Worm (Caenorhabditis elegans) whole organism, young adult: Measurements from ENCODE around the gene col-145.

ENCODE experiments used
- F39B2.1 ChIP-seq: fragments of 200-800 bp; sonication (Bioruptor generic); IDR thresholded peaks from 2 replicates; pipeline ENCODE4 v1.3.6; 2022; ENCODE audit warnings: missing genetic modification reagents, missing genetic modification characterization, missing compliant biosample characterization
- F57C9.4 ChIP-seq: sonication (generic microtip); optimal IDR thresholded peaks from 2 replicates; lab custom pipeline; 2017; ENCODE audit warnings: mild to moderate bottlenecking, missing genetic modification characterization, missing compliant biosample characterization
- Y53F4B.3 ChIP-seq: fragments of 200-800 bp; sonication (Bioruptor generic); IDR thresholded peaks from 2 replicates; pipeline ENCODE4 v1.3.6; 2022; ENCODE audit warnings: missing genetic modification reagents, missing genetic modification characterization, missing compliant biosample characterization
- Y53G8AR.9 ChIP-seq: fragments of 200-800 bp; sonication (Bioruptor generic); conservative IDR thresholded peaks from 2 replicates; pipeline ENCODE4 v1.3.6; 2022; ENCODE audit warnings: missing genetic modification reagents, missing genetic modification characterization, missing compliant biosample characterization
- ceh-79 ChIP-seq: sonication (generic microtip); optimal IDR thresholded peaks from 2 replicates; lab custom pipeline; 2017; ENCODE audit warnings: mild to moderate bottlenecking, missing genetic modification characterization, missing compliant biosample characterization
- him-1 ChIP-seq: sonication (generic microtip); optimal IDR thresholded peaks from 2 replicates; lab custom pipeline; 2016; ENCODE audit warnings: missing genotype, missing genetic modification reagents, missing genetic modification characterization, missing compliant biosample characterization
- madf-10 ChIP-seq: sonication (generic microtip); optimal IDR thresholded peaks from 2 replicates; lab custom pipeline; 2016; ENCODE audit warnings: mild to moderate bottlenecking, missing genetic modification characterization, missing compliant biosample characterization
- nfya-1 ChIP-seq: sonication (generic microtip); optimal IDR thresholded peaks from 2 replicates; lab custom pipeline; 2017; ENCODE audit warnings: antibody characterized with exemption, missing compliant biosample characterization, missing genetic modification characterization, borderline replicate concordance; ENCODE audit not compliant: insufficient read depth
- unc-62 ChIP-seq: fragments of 150-350 bp; optimal IDR thresholded peaks from 2 replicates; lab custom pipeline; 2014; ENCODE audit warnings: missing biosample characterization, missing genetic modification reagents, missing genetic modification characterization

DNA sequence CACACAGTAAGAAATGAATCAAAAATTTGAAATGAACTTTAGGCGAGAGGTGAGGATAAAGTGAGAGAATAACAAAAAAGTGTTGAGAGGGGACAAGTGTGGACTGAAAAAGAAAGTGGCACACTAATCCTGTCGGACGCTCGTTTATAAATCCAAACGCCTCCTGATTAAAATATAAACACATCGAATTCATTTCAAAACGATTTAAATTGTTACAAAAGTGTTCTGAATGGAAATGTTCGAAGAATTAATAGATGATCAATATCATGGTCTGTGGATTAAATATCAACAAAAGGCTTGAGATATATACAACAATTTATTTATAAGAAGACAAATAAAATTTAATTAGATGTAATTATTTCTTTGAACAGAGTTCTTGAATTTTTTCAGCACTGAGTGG is 5.3 kb upstream of the col-145 start, which contains the start of gene B0222.11:
- no peak for TF ChIP-seq F57C9.4 (tag; lab: Kevin White, UChicago)
- no peak for TF ChIP-seq F39B2.1 (GFP tag; lab: Robert Waterston, UW)
- TF ChIP-seq nfya-1 (tag; lab: Kevin White, UChicago): no peak
- no peak for TF ChIP-seq unc-62
- TF ChIP-seq him-1: no peak
- TF ChIP-seq madf-10: no peak
- no peak for TF ChIP-seq ceh-79 (tag; lab: Kevin White, UChicago)
- TF ChIP-seq Y53G8AR.9 (GFP tag; lab: Robert Waterston, UW): no peak
- no peak for TF ChIP-seq Y53F4B.3
